In the genomic region with DNA sequence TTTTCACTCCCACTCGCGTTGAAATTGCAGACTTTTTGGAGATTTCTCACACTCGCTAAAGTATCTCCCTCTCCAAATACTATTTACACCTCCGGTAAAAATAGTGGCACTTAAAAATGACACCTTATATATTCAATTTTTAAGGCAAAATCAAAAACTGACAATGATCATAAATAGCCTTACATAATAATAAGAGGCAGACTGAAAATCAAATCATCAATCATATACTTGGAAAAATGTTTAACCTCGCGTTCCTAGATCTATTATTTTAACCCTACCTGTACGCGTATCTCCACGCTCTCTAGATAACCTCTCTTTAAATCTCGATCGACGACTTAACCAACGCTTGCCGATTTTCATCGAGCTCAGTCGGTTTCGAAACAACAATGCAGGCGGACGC, we compare ENCODE assay signal across 1 fruit fly cellular context.
A peak's percentile ranks its signal among the peaks of the same experiment; 100 is the strongest.
TF ChIP-seq lines count a peak whose summit lies in the region.

No protein-coding gene starts in this region.

TF ChIP-seq in whole organism, embryonic, 481 proteins besides CTCF, POLR2A, EP300 and RAD21 (continued from another document and continues in another):
- no peak for TF ChIP-seq CG1529 (GFP tag; optimal IDR thresholded peaks at IDR 0.05; lab: Kevin White, UChicago)
- TF ChIP-seq gsb (GFP tag; IDR thresholded peaks at IDR 0.05; lab: Robert Waterston, UW): peak; percentile 66
- peak; percentile 76; the same call in 1 of the 3 replicates for TF ChIP-seq so (GFP tag; IDR thresholded peaks at IDR 0.05; lab: Robert Waterston, UW)
- peak; percentile 8 for TF ChIP-seq CG10274 (GFP tag; optimal IDR thresholded peaks at IDR 0.05; lab: Kevin White, UChicago)
- peak; percentile 44 for TF ChIP-seq Xbp1 (GFP tag; optimal IDR thresholded peaks at IDR 0.05; lab: Kevin White, UChicago)
- no peak for TF ChIP-seq Gsc (GFP tag; IDR thresholded peaks at IDR 0.05; lab: Robert Waterston, UW)
- TF ChIP-seq crc (GFP tag; optimal IDR thresholded peaks at IDR 0.05; lab: Kevin White, UChicago): peak; percentile 74
- peak; percentile 70 for TF ChIP-seq CG6813 (GFP tag; optimal IDR thresholded peaks at IDR 0.05; lab: Kevin White, UChicago)
- no peak for TF ChIP-seq CG4328 (GFP tag; optimal IDR thresholded peaks at IDR 0.05; lab: Kevin White, UChicago)
- TF ChIP-seq CG4424 (GFP tag; optimal IDR thresholded peaks at IDR 0.05; lab: Kevin White, UChicago): no peak
- TF ChIP-seq CG33213 (GFP tag; optimal IDR thresholded peaks at IDR 0.05; lab: Kevin White, UChicago): peak; percentile 22
- 0 out of 2 replicates have a peak, but pooled peaks have one; percentile 12 for TF ChIP-seq Poxn (GFP tag; IDR thresholded peaks at IDR 0.05; lab: Robert Waterston, UW)
- TF ChIP-seq fd3F (GFP tag; optimal IDR thresholded peaks at IDR 0.05; lab: Kevin White, UChicago): peak; percentile 71
- peak; percentile 77 for TF ChIP-seq cwo (GFP tag; optimal IDR thresholded peaks at IDR 0.05; lab: Kevin White, UChicago)
- TF ChIP-seq CG16779 (GFP tag; IDR thresholded peaks at IDR 0.05; lab: Robert Waterston, UW): peak; percentile 67; the same call in 1 of the 2 replicates
- no peak for TF ChIP-seq zf30C (GFP tag; optimal IDR thresholded peaks at IDR 0.05; lab: Kevin White, UChicago)
- TF ChIP-seq croc (GFP tag; conservative IDR thresholded peaks at IDR 0.05; lab: Robert Waterston, UW): no peak
- no peak for TF ChIP-seq CG13123 (GFP tag; optimal IDR thresholded peaks at IDR 0.05; lab: Kevin White, UChicago)
- TF ChIP-seq CHES-1-like (GFP tag; optimal IDR thresholded peaks at IDR 0.05; lab: Kevin White, UChicago): no peak
- TF ChIP-seq CG17912 (GFP tag; optimal IDR thresholded peaks at IDR 0.05; lab: Kevin White, UChicago): no peak
- TF ChIP-seq CG9876 (GFP tag; optimal IDR thresholded peaks at IDR 0.05; lab: Kevin White, UChicago): no peak
- TF ChIP-seq HLH4C (GFP tag; IDR thresholded peaks at IDR 0.05; lab: Robert Waterston, UW; ENCODE audit: partially characterized antibody): no peak
- TF ChIP-seq CG12155 (GFP tag; optimal IDR thresholded peaks at IDR 0.05; lab: Kevin White, UChicago): peak; percentile 53
- no peak for TF ChIP-seq Gug (GFP tag; IDR thresholded peaks at IDR 0.05; lab: Robert Waterston, UW)
- TF ChIP-seq HHEX (GFP tag; optimal IDR thresholded peaks at IDR 0.05; lab: Kevin White, UChicago): peak; percentile 67
- no peak for TF ChIP-seq aop (GFP tag; IDR thresholded peaks at IDR 0.05; lab: Robert Waterston, UW)
- no peak for TF ChIP-seq CG9609 (GFP tag; optimal IDR thresholded peaks at IDR 0.05; lab: Kevin White, UChicago)
- TF ChIP-seq odd (GFP tag; optimal IDR thresholded peaks at IDR 0.05; lab: Kevin White, UChicago): no peak
- 0 out of 2 replicates have a peak, but pooled peaks have one; percentile 29 for TF ChIP-seq ssp (GFP tag; IDR thresholded peaks at IDR 0.05; lab: Robert Waterston, UW)
- peak; percentile 86 for TF ChIP-seq row (GFP tag; IDR thresholded peaks at IDR 0.05; lab: Robert Waterston, UW)
- TF ChIP-seq Meics (GFP tag; optimal IDR thresholded peaks at IDR 0.05; lab: Kevin White, UChicago): peak; percentile 84
- TF ChIP-seq tap (tag; optimal IDR thresholded peaks at IDR 0.05; lab: Kevin White, UChicago): no peak
- no peak for TF ChIP-seq insv (GFP tag; optimal IDR thresholded peaks at IDR 0.05; lab: Kevin White, UChicago)
- no peak for TF ChIP-seq CkIIα-i1 (GFP tag; IDR thresholded peaks at IDR 0.05; lab: Robert Waterston, UW)
- TF ChIP-seq gcm2 (GFP tag; optimal IDR thresholded peaks at IDR 0.05; lab: Kevin White, UChicago): no peak
- no peak for TF ChIP-seq D (optimal IDR thresholded peaks at IDR 0.05; lab: Kevin White, UChicago)
- no peak for TF ChIP-seq D (GFP tag; optimal IDR thresholded peaks at IDR 0.05; lab: Kevin White, UChicago)
- TF ChIP-seq CG2199 (GFP tag; IDR thresholded peaks at IDR 0.05; lab: Robert Waterston, UW): no peak
- TF ChIP-seq tll (GFP tag; optimal IDR thresholded peaks at IDR 0.05; lab: Kevin White, UChicago): no peak
- TF ChIP-seq CG12104 (GFP tag; optimal IDR thresholded peaks at IDR 0.05; lab: Kevin White, UChicago): peak; percentile 37
- peak; percentile 42; the same call in 1 of the 2 replicates for TF ChIP-seq CG31224 (GFP tag; IDR thresholded peaks at IDR 0.05; lab: Robert Waterston, UW)
- TF ChIP-seq CG17361 (GFP tag; IDR thresholded peaks at IDR 0.05; lab: Robert Waterston, UW): no peak
- peak; percentile 63 to 66 for TF ChIP-seq dpn (GFP tag; optimal IDR thresholded peaks at IDR 0.05; lab: Kevin White, UChicago)
- no peak for TF ChIP-seq CG6791 (GFP tag; IDR thresholded peaks at IDR 0.05; lab: Robert Waterston, UW; ENCODE audit: partially characterized antibody)
- peak; percentile 46 for TF ChIP-seq CG5245 (GFP tag; optimal IDR thresholded peaks at IDR 0.05; lab: Kevin White, UChicago)
- TF ChIP-seq CrebB (tag; optimal IDR thresholded peaks at IDR 0.05; lab: Kevin White, UChicago): peak; percentile 65
- TF ChIP-seq ato (GFP tag; IDR thresholded peaks at IDR 0.05; lab: Robert Waterston, UW; ENCODE audit: partially characterized antibody): no peak
- peak; percentile 63; the same call in 1 of the 2 replicates for TF ChIP-seq Xrp1 (GFP tag; IDR thresholded peaks at IDR 0.05; lab: Robert Waterston, UW)
- TF ChIP-seq psq (GFP tag; optimal IDR thresholded peaks at IDR 0.05; lab: Kevin White, UChicago): no peak
- TF ChIP-seq Mes4 (GFP tag; optimal IDR thresholded peaks at IDR 0.05; lab: Kevin White, UChicago): no peak
- TF ChIP-seq CG4404 (GFP tag; IDR thresholded peaks at IDR 0.05; lab: Robert Waterston, UW): 0 out of 2 replicates have a peak, but pooled peaks have one; percentile 26
- TF ChIP-seq en (GFP tag; optimal IDR thresholded peaks at IDR 0.05; lab: Kevin White, UChicago): peak; percentile 11
- TF ChIP-seq Fer1 (GFP tag; optimal IDR thresholded peaks at IDR 0.05; lab: Kevin White, UChicago): peak; percentile 83
- peak; percentile 52; the same call in 1 of the 2 replicates for TF ChIP-seq E2f2 (GFP tag; IDR thresholded peaks at IDR 0.05; lab: Robert Waterston, UW)
- TF ChIP-seq Lpt (GFP tag; optimal IDR thresholded peaks at IDR 0.05; lab: Kevin White, UChicago): no peak
- no peak for TF ChIP-seq CG8290 (GFP tag; optimal IDR thresholded peaks at IDR 0.05; lab: Kevin White, UChicago)
- TF ChIP-seq CG8290 (tag; optimal IDR thresholded peaks at IDR 0.05; lab: Kevin White, UChicago): no peak
- TF ChIP-seq CG12769 (tag; optimal IDR thresholded peaks at IDR 0.05; lab: Kevin White, UChicago): peak; percentile 72
- TF ChIP-seq CG9727 (GFP tag; optimal IDR thresholded peaks at IDR 0.05; lab: Kevin White, UChicago): no peak
- TF ChIP-seq Dref (GFP tag; IDR thresholded peaks at IDR 0.05; lab: Robert Waterston, UW): no peak
- TF ChIP-seq CG5180 (GFP tag; optimal IDR thresholded peaks at IDR 0.05; lab: Kevin White, UChicago): no peak
- no peak for TF ChIP-seq nerfin-2 (GFP tag; IDR thresholded peaks at IDR 0.05; lab: Robert Waterston, UW; ENCODE audit: partially characterized antibody)
- no peak for TF ChIP-seq repo (GFP tag; optimal IDR thresholded peaks at IDR 0.05; lab: Kevin White, UChicago)
- TF ChIP-seq CG6765 (GFP tag; optimal IDR thresholded peaks at IDR 0.05; lab: Kevin White, UChicago): peak; percentile 3
- TF ChIP-seq toy (GFP tag; IDR thresholded peaks at IDR 0.05; lab: Robert Waterston, UW): no peak
- peak; percentile 38 for TF ChIP-seq CG9437 (GFP tag; optimal IDR thresholded peaks at IDR 0.05; lab: Kevin White, UChicago)
- TF ChIP-seq CG3838 (GFP tag; optimal IDR thresholded peaks at IDR 0.05; lab: Kevin White, UChicago): peak; percentile 1
- no peak for TF ChIP-seq CG14965 (GFP tag; optimal IDR thresholded peaks at IDR 0.05; lab: Kevin White, UChicago; ENCODE audit: borderline replicate concordance)
- no peak for TF ChIP-seq gsb-n (tag; optimal IDR thresholded peaks at IDR 0.05; lab: Kevin White, UChicago)
- no peak; the same call in 1 of the 2 replicates for TF ChIP-seq chm (GFP tag; IDR thresholded peaks at IDR 0.05; lab: Robert Waterston, UW)
- TF ChIP-seq HLHmδ (GFP tag; optimal IDR thresholded peaks at IDR 0.05; lab: Kevin White, UChicago): no peak
- no peak for TF ChIP-seq CG17359 (tag; optimal IDR thresholded peaks at IDR 0.05; lab: Kevin White, UChicago)
- peak; percentile 52 for TF ChIP-seq esg (GFP tag; conservative IDR thresholded peaks at IDR 0.05; lab: Robert Waterston, UW)
- TF ChIP-seq Hsf (GFP tag; optimal IDR thresholded peaks at IDR 0.05; lab: Kevin White, UChicago): peak; percentile 67
- peak; percentile 74 for TF ChIP-seq CG17385 (GFP tag; optimal IDR thresholded peaks at IDR 0.05; lab: Kevin White, UChicago)
- peak in 1 of 2 experiments; percentile 73 for TF ChIP-seq bsh (GFP tag; optimal IDR thresholded peaks at IDR 0.05; lab: Kevin White, UChicago)
- no peak for TF ChIP-seq br (optimal IDR thresholded peaks at IDR 0.05; lab: Kevin White, UChicago)
- TF ChIP-seq CG4360 (GFP tag; IDR thresholded peaks at IDR 0.05; lab: Robert Waterston, UW): no peak
- peak; percentile 45 for TF ChIP-seq rib (GFP tag; IDR thresholded peaks at IDR 0.05; lab: Robert Waterston, UW)
- TF ChIP-seq otp (GFP tag; IDR thresholded peaks at IDR 0.05; lab: Robert Waterston, UW): no peak
- no peak for TF ChIP-seq dmrt11E (tag; optimal IDR thresholded peaks at IDR 0.05; lab: Kevin White, UChicago)
- TF ChIP-seq CG11504 (tag; optimal IDR thresholded peaks at IDR 0.05; lab: Kevin White, UChicago): no peak
- no peak for TF ChIP-seq Kr (GFP tag; optimal IDR thresholded peaks at IDR 0.05; lab: Kevin White, UChicago)
- TF ChIP-seq ara (GFP tag; IDR thresholded peaks at IDR 0.05; lab: Robert Waterston, UW): peak; percentile 68; the same call in 1 of the 2 replicates
- TF ChIP-seq Antp (GFP tag; optimal IDR thresholded peaks at IDR 0.05; lab: Kevin White, UChicago): peak; percentile 48
- no peak for TF ChIP-seq mld (GFP tag; IDR thresholded peaks at IDR 0.05; lab: Robert Waterston, UW; ENCODE audit: partially characterized antibody)
- no peak for TF ChIP-seq slp2 (GFP tag; optimal IDR thresholded peaks at IDR 0.05; lab: Kevin White, UChicago)
- peak; percentile 52 for TF ChIP-seq Hmx (GFP tag; optimal IDR thresholded peaks at IDR 0.05; lab: Kevin White, UChicago)
- peak; percentile 87 for TF ChIP-seq vvl (GFP tag; IDR thresholded peaks at IDR 0.05; lab: Robert Waterston, UW)
- peak; percentile 71 for TF ChIP-seq CoRest (tag; optimal IDR thresholded peaks at IDR 0.05; lab: Kevin White, UChicago)
- TF ChIP-seq Elba2 (GFP tag; optimal IDR thresholded peaks at IDR 0.05; lab: Kevin White, UChicago): no peak
- no peak for TF ChIP-seq hbn (GFP tag; IDR thresholded peaks at IDR 0.05; lab: Robert Waterston, UW; ENCODE audit: partially characterized antibody)
- peak; percentile 83 for TF ChIP-seq slbo (GFP tag; IDR thresholded peaks at IDR 0.05; lab: Robert Waterston, UW)
- no peak for TF ChIP-seq CG17568 (GFP tag; optimal IDR thresholded peaks at IDR 0.05; lab: Kevin White, UChicago)
- no peak for TF ChIP-seq Mad (GFP tag; optimal IDR thresholded peaks at IDR 0.05; lab: Kevin White, UChicago)
- TF ChIP-seq pnt (GFP tag; optimal IDR thresholded peaks at IDR 0.05; lab: Kevin White, UChicago): peak; percentile 30
- TF ChIP-seq CG16863 (GFP tag; optimal IDR thresholded peaks at IDR 0.05; lab: Kevin White, UChicago): no peak
- no peak for TF ChIP-seq Ets97D (GFP tag; optimal IDR thresholded peaks at IDR 0.05; lab: Kevin White, UChicago)
- no peak for TF ChIP-seq sd (tag; optimal IDR thresholded peaks at IDR 0.05; lab: Kevin White, UChicago)
- no peak for TF ChIP-seq PHDP (tag; optimal IDR thresholded peaks at IDR 0.05; lab: Kevin White, UChicago)
- no peak for TF ChIP-seq CG8478 (optimal IDR thresholded peaks at IDR 0.05; lab: Kevin White, UChicago)
- peak; percentile 5 for TF ChIP-seq CG16815 (GFP tag; optimal IDR thresholded peaks at IDR 0.05; lab: Kevin White, UChicago)
- TF ChIP-seq lilli (GFP tag; optimal IDR thresholded peaks at IDR 0.05; lab: Kevin White, UChicago): peak; percentile 78
- TF ChIP-seq Ets65A (GFP tag; lab: Kevin White, UChicago): no peak
- no peak for TF ChIP-seq twi (tag; optimal IDR thresholded peaks at IDR 0.05; lab: Kevin White, UChicago)
- no peak; the same call in 1 of the 2 replicates for TF ChIP-seq CG8765 (GFP tag; IDR thresholded peaks at IDR 0.05; lab: Robert Waterston, UW)
- TF ChIP-seq CG6272 (GFP tag; IDR thresholded peaks at IDR 0.05; lab: Robert Waterston, UW): peak; percentile 32; the same call in 1 of the 2 replicates
- TF ChIP-seq Optix (GFP tag; IDR thresholded peaks at IDR 0.05; lab: Robert Waterston, UW): no peak
- TF ChIP-seq abd-A (tag; optimal IDR thresholded peaks at IDR 0.05; lab: Kevin White, UChicago): no peak
- TF ChIP-seq CG2129 (GFP tag; IDR thresholded peaks at IDR 0.05; lab: Robert Waterston, UW; ENCODE audit: partially characterized antibody): no peak
- TF ChIP-seq CG3163 (GFP tag; optimal IDR thresholded peaks at IDR 0.05; lab: Kevin White, UChicago): no peak
- no peak for TF ChIP-seq CG32772 (GFP tag; IDR thresholded peaks at IDR 0.05; lab: Robert Waterston, UW)
- peak; percentile 57 for TF ChIP-seq Deaf1 (tag; optimal IDR thresholded peaks at IDR 0.05; lab: Kevin White, UChicago)
- TF ChIP-seq CG15601 (tag; optimal IDR thresholded peaks at IDR 0.05; lab: Kevin White, UChicago): no peak
- no peak for TF ChIP-seq CG14710 (tag; optimal IDR thresholded peaks at IDR 0.05; lab: Kevin White, UChicago)
- TF ChIP-seq phol (tag; optimal IDR thresholded peaks at IDR 0.05; lab: Kevin White, UChicago): peak; percentile 39
- TF ChIP-seq Taf1 (GFP tag; IDR thresholded peaks at IDR 0.05; lab: Robert Waterston, UW): peak; percentile 61; the same call in 1 of the 2 replicates
- no peak for TF ChIP-seq CG8924 (tag; optimal IDR thresholded peaks at IDR 0.05; lab: Kevin White, UChicago)
- TF ChIP-seq Neu2 (GFP tag; optimal IDR thresholded peaks at IDR 0.05; lab: Kevin White, UChicago; ENCODE audit: borderline replicate concordance): no peak
- TF ChIP-seq tin (GFP tag; optimal IDR thresholded peaks at IDR 0.05; lab: Kevin White, UChicago): peak; percentile 30
- TF ChIP-seq Nf-YB (GFP tag; optimal IDR thresholded peaks at IDR 0.05; lab: Kevin White, UChicago): no peak
- TF ChIP-seq caup (GFP tag; optimal IDR thresholded peaks at IDR 0.05; lab: Kevin White, UChicago; ENCODE audit: severe bottlenecking): peak; percentile 81
- peak; percentile 90 for TF ChIP-seq CG11695 (GFP tag; IDR thresholded peaks at IDR 0.05; lab: Robert Waterston, UW)
- no peak for TF ChIP-seq Stat92E (GFP tag; optimal IDR thresholded peaks at IDR 0.05; lab: Kevin White, UChicago)
- TF ChIP-seq ken (GFP tag; IDR thresholded peaks at IDR 0.05; lab: Robert Waterston, UW): no peak
- TF ChIP-seq fd64A (GFP tag; optimal IDR thresholded peaks at IDR 0.05; lab: Kevin White, UChicago): no peak
- TF ChIP-seq tup (GFP tag; optimal IDR thresholded peaks at IDR 0.05; lab: Kevin White, UChicago): no peak
- TF ChIP-seq schlank (tag; optimal IDR thresholded peaks at IDR 0.05; lab: Kevin White, UChicago): peak; percentile 30
